Fruit fly (Drosophila melanogaster) whole organism, embryonic: Measurements from ENCODE around the gene Col4a1.
A peak's percentile ranks its signal among the peaks of the same experiment; 100 is the strongest.

Experiments used
- Abd-B ChIP-seq: fragments of 200-800 bp; sonication (Bioruptor generic); optimal IDR thresholded peaks from 2 replicates; lab custom pipeline; 2018; ENCODE audit warnings: missing biosample characterization, mild to moderate bottlenecking, missing genetic modification characterization, moderate library complexity
- Atf3 ChIP-seq: fragments of 200-800 bp; sonication (Bioruptor generic); optimal IDR thresholded peaks from 3 replicates; lab custom pipeline; 2016; ENCODE audit warnings: missing biosample characterization, missing genetic modification characterization
- Bgb ChIP-seq: fragments of 200-800 bp; sonication (Bioruptor generic); IDR thresholded peaks from 2 replicates; pipeline ENCODE4 v1.3.6; 2022; ENCODE audit warnings: missing biosample characterization, missing genetic modification characterization; ENCODE audit not compliant: partially characterized antibody
- CG10209 ChIP-seq: fragments of 200-800 bp; sonication (Bioruptor generic); optimal IDR thresholded peaks from 3 replicates; lab custom pipeline; 2017; ENCODE audit warnings: missing biosample characterization, mild to moderate bottlenecking, missing genetic modification characterization, missing genetic modification reagents
- CG10959 ChIP-seq: fragments of 200-800 bp; sonication (Bioruptor generic); IDR thresholded peaks from 2 replicates; pipeline ENCODE4 v1.3.6; 2022; ENCODE audit warnings: missing biosample characterization, missing genetic modification characterization
- CG11398 ChIP-seq: fragments of 200-800 bp; sonication (Bioruptor generic); optimal IDR thresholded peaks from 2 replicates; lab custom pipeline; 2016; ENCODE audit warnings: missing biosample characterization, missing genetic modification characterization
- CG12155 ChIP-seq: fragments of 200-800 bp; sonication (Bioruptor generic); optimal IDR thresholded peaks from 3 replicates; lab custom pipeline; 2016; ENCODE audit warnings: missing biosample characterization, missing genetic modification characterization
- CG12219 ChIP-seq: fragments of 200-800 bp; sonication (Bioruptor generic); optimal IDR thresholded peaks from 3 replicates; lab custom pipeline; 2018; ENCODE audit warnings: missing biosample characterization, mild to moderate bottlenecking, missing genetic modification characterization
- CG13894 ChIP-seq: fragments of 200-800 bp; sonication (Bioruptor generic); optimal IDR thresholded peaks from 3 replicates; lab custom pipeline; 2018; ENCODE audit warnings: missing biosample characterization, mild to moderate bottlenecking, missing genetic modification characterization, moderate library complexity
- CG16815 ChIP-seq: fragments of 200-800 bp; sonication (Bioruptor generic); optimal IDR thresholded peaks from 3 replicates; lab custom pipeline; 2017; ENCODE audit warnings: missing biosample characterization, mild to moderate bottlenecking, missing genetic modification characterization
- CG17802 ChIP-seq: fragments of 200-800 bp; sonication (Bioruptor generic); optimal IDR thresholded peaks from 2 replicates; lab custom pipeline; 2018; ENCODE audit warnings: missing biosample characterization, mild to moderate bottlenecking, missing genetic modification characterization, moderate library complexity
- CG2116 ChIP-seq: fragments of 200-800 bp; sonication (Bioruptor generic); optimal IDR thresholded peaks from 3 replicates; lab custom pipeline; 2018; ENCODE audit warnings: missing biosample characterization, mild to moderate bottlenecking, missing genetic modification characterization
- CG30431 ChIP-seq: fragments of 200-800 bp; sonication (Bioruptor generic); optimal IDR thresholded peaks from 2 replicates; lab custom pipeline; 2017; ENCODE audit warnings: missing biosample characterization, missing genetic modification characterization
- CG3065 ChIP-seq: fragments of 200-800 bp; sonication (Bioruptor generic); optimal IDR thresholded peaks from 2 replicates; lab custom pipeline; 2016; ENCODE audit warnings: missing biosample characterization, missing genetic modification characterization
- CG32767 ChIP-seq: fragments of 200-800 bp; sonication (Bioruptor generic); IDR thresholded peaks from 2 replicates; pipeline ENCODE4 v1.3.6; 2022; ENCODE audit warnings: missing biosample characterization, missing genetic modification characterization
- CG3726 ChIP-seq: fragments of 200-800 bp; sonication (Bioruptor generic); IDR thresholded peaks from 3 replicates; pipeline ENCODE4, ENCODE4 v1.3.6; 2022; ENCODE audit warnings: missing biosample characterization, missing genetic modification characterization
- CG4424 ChIP-seq: fragments of 200-800 bp; sonication (Bioruptor generic); optimal IDR thresholded peaks from 3 replicates; lab custom pipeline; 2016; ENCODE audit warnings: missing biosample characterization, missing genetic modification characterization
- CG4854 ChIP-seq: fragments of 200-800 bp; sonication (Bioruptor generic); optimal IDR thresholded peaks from 2 replicates; lab custom pipeline; 2016; ENCODE audit warnings: missing biosample characterization, missing genetic modification characterization, inconsistent platforms
- CG8281 ChIP-seq: fragments of 200-800 bp; sonication (Bioruptor generic); optimal IDR thresholded peaks from 2 replicates; lab custom pipeline; 2018; ENCODE audit warnings: missing biosample characterization, mild to moderate bottlenecking, missing genetic modification characterization, moderate library complexity
- CG8924 ChIP-seq: fragments of 200-800 bp; optimal IDR thresholded peaks from 3 replicates; lab custom pipeline; 2019; ENCODE audit warnings: missing biosample characterization, mild to moderate bottlenecking, missing genetic modification characterization, moderate library complexity
- CTCF ChIP-seq: fragments of 200-800 bp; sonication (Bioruptor generic); optimal IDR thresholded peaks from 2 replicates; lab custom pipeline; 2017; ENCODE audit warnings: missing biosample characterization, mild to moderate bottlenecking, missing genetic modification characterization, moderate library complexity
- Chrac-16 ChIP-seq: fragments of 200-800 bp; sonication (Bioruptor generic); optimal IDR thresholded peaks from 3 replicates; lab custom pipeline; 2016; ENCODE audit warnings: missing biosample characterization, missing genetic modification characterization
- D ChIP-seq, 2 experiments: fragments of 200-800 bp in 1 of 2; fragments of >200 bp in 1 of 2; sonication (Bioruptor generic) in 1 of 2; optimal IDR thresholded peaks; 2 replicates in 1 of 2; 3 replicates in 1 of 2; lab custom pipeline; 2017; ENCODE audit warnings: mild to moderate bottlenecking in 1 of 2, missing biosample characterization in 1 of 2, missing genetic modification characterization in 1 of 2, missing genetic modification reagents in 1 of 2
- Drgx ChIP-seq: fragments of 200-800 bp; sonication (Bioruptor generic); IDR thresholded peaks from 2 replicates; pipeline ENCODE4 v1.3.6; 2022; ENCODE audit warnings: missing biosample characterization, missing genetic modification characterization
- E2f1 ChIP-seq: fragments of 200-800 bp; sonication (Bioruptor generic); IDR thresholded peaks from 2 replicates; pipeline ENCODE4 v1.3.6; 2022; ENCODE audit warnings: missing biosample characterization, missing genetic modification characterization
- Hey ChIP-seq: fragments of 200-800 bp; sonication (Bioruptor generic); optimal IDR thresholded peaks from 3 replicates; lab custom pipeline; 2018; ENCODE audit warnings: missing biosample characterization, mild to moderate bottlenecking, missing genetic modification characterization
- Hr78 ChIP-seq, 2 experiments: fragments of 200-800 bp in 1 of 2; fragments of >200 bp in 1 of 2; sonication (Bioruptor generic) in 1 of 2; optimal IDR thresholded peaks; 2 replicates each; lab custom pipeline; 2017 to 2019; ENCODE audit warnings: missing biosample characterization in 2 of 2, missing genetic modification characterization in 2 of 2, mild to moderate bottlenecking in 1 of 2, moderate library complexity in 1 of 2
- Lpt ChIP-seq: fragments of >200 bp; optimal IDR thresholded peaks from 2 replicates; lab custom pipeline; 2018; ENCODE audit warnings: missing biosample characterization, missing genetic modification characterization
- Oaz ChIP-seq: fragments of 200-800 bp; sonication (Bioruptor generic); IDR thresholded peaks from 2 replicates; pipeline ENCODE4 v1.3.6; 2022; ENCODE audit warnings: missing biosample characterization, missing genetic modification characterization
- Pdp1 ChIP-seq, 2 experiments: fragments of 200-800 bp; sonication (Bioruptor generic); optimal IDR thresholded peaks; 3 replicates each; lab custom pipeline; 2016; ENCODE audit warnings: missing biosample characterization in 2 of 2, missing genetic modification characterization in 2 of 2, mild to moderate bottlenecking in 1 of 2, moderate library complexity in 1 of 2
- Ssrp ChIP-seq: fragments of 200-800 bp; sonication (Bioruptor generic); optimal IDR thresholded peaks from 2 replicates; lab custom pipeline; 2018; ENCODE audit warnings: missing biosample characterization, mild to moderate bottlenecking, missing genetic modification characterization, moderate library complexity
- Tbp ChIP-seq: fragments of >200 bp; optimal IDR thresholded peaks from 2 replicates; lab custom pipeline; 2018; ENCODE audit warnings: missing biosample characterization, missing genetic modification characterization
- amos ChIP-seq: fragments of 200-800 bp; sonication (Bioruptor generic); IDR thresholded peaks from 2 replicates; pipeline ENCODE4 v1.3.6; 2022; ENCODE audit warnings: missing biosample characterization, missing genetic modification characterization; ENCODE audit not compliant: partially characterized antibody
- dimm ChIP-seq: fragments of 200-800 bp; sonication (Bioruptor generic); IDR thresholded peaks from 2 replicates; pipeline ENCODE4 v1.3.6; 2022; ENCODE audit warnings: missing biosample characterization, missing genetic modification characterization
- fd102C ChIP-seq: fragments of 200-800 bp; sonication (Bioruptor generic); optimal IDR thresholded peaks from 2 replicates; lab custom pipeline; 2018; ENCODE audit warnings: missing biosample characterization, mild to moderate bottlenecking, missing genetic modification characterization, moderate library complexity
- fd3F ChIP-seq: fragments of 200-800 bp; sonication (Bioruptor generic); optimal IDR thresholded peaks from 2 replicates; lab custom pipeline; 2018; ENCODE audit warnings: missing biosample characterization, mild to moderate bottlenecking, missing genetic modification characterization, moderate library complexity
- grn ChIP-seq: fragments of 200-800 bp; sonication (Bioruptor generic); optimal IDR thresholded peaks from 3 replicates; lab custom pipeline; 2017; ENCODE audit warnings: missing biosample characterization, missing genetic modification characterization
- hth ChIP-seq: fragments of >200 bp; optimal IDR thresholded peaks from 2 replicates; lab custom pipeline; 2017; ENCODE audit warnings: inconsistent platforms
- insv ChIP-seq, 2 experiments: fragments of 200-800 bp; sonication (Bioruptor generic); optimal IDR thresholded peaks; 3 replicates each; lab custom pipeline; 2016 to 2018; ENCODE audit warnings: missing biosample characterization in 2 of 2, missing genetic modification characterization in 2 of 2
- mld ChIP-seq: fragments of 200-800 bp; sonication (Bioruptor generic); IDR thresholded peaks from 3 replicates; pipeline ENCODE4 v1.3.6; 2022; ENCODE audit warnings: missing biosample characterization, missing genetic modification characterization; ENCODE audit not compliant: partially characterized antibody
- nmo ChIP-seq: fragments of 200-800 bp; sonication (Bioruptor generic); optimal IDR thresholded peaks from 2 replicates; lab custom pipeline; 2018; ENCODE audit warnings: missing biosample characterization, mild to moderate bottlenecking, missing genetic modification characterization, moderate library complexity
- oc ChIP-seq: fragments of 200-800 bp; sonication (Bioruptor generic); optimal IDR thresholded peaks from 2 replicates; lab custom pipeline; 2018; ENCODE audit warnings: missing biosample characterization, mild to moderate bottlenecking, missing genetic modification characterization, moderate library complexity
- rib ChIP-seq: fragments of 200-800 bp; sonication (Bioruptor generic); IDR thresholded peaks from 2 replicates; pipeline ENCODE4 v1.3.6; 2022; ENCODE audit warnings: missing biosample characterization, missing genetic modification characterization
- schlank ChIP-seq: fragments of 200-800 bp; sonication (Bioruptor generic); optimal IDR thresholded peaks from 2 replicates; lab custom pipeline; 2018; ENCODE audit warnings: missing biosample characterization, mild to moderate bottlenecking, missing genetic modification characterization
- sens ChIP-seq: fragments of 200-800 bp; sonication (Bioruptor generic); peaks from one replicate; lab custom pipeline; 2016; ENCODE audit warnings: missing biosample characterization, missing genetic modification characterization
- slou ChIP-seq: fragments of 200-800 bp; sonication (Bioruptor generic); optimal IDR thresholded peaks from 3 replicates; lab custom pipeline; 2016; ENCODE audit warnings: missing biosample characterization, missing genetic modification characterization
- sna ChIP-seq: fragments of 200-800 bp; sonication (Bioruptor generic); IDR thresholded peaks from 2 replicates; pipeline ENCODE4 v1.3.6; 2022; ENCODE audit warnings: missing biosample characterization, missing genetic modification characterization; ENCODE audit not compliant: partially characterized antibody
- sob ChIP-seq: fragments of 200-800 bp; sonication (Bioruptor generic); IDR thresholded peaks from 2 replicates; pipeline ENCODE4 v1.3.6; 2022; ENCODE audit warnings: missing biosample characterization, missing genetic modification characterization
- ssp ChIP-seq: fragments of 200-800 bp; sonication (Bioruptor generic); IDR thresholded peaks from 2 replicates; pipeline ENCODE4 v1.3.6; 2022; ENCODE audit warnings: missing biosample characterization, missing genetic modification characterization
- vnd ChIP-seq: fragments of 200-800 bp; sonication (Bioruptor generic); IDR thresholded peaks from 3 replicates; pipeline ENCODE4 v1.3.6; 2022; ENCODE audit warnings: missing biosample characterization, missing genetic modification characterization; ENCODE audit not compliant: partially characterized antibody
- wdn ChIP-seq: fragments of 200-800 bp; sonication (Bioruptor generic); IDR thresholded peaks from 2 replicates; pipeline ENCODE4 v1.3.6; 2022; ENCODE audit warnings: missing biosample characterization, missing genetic modification characterization

The Col4a1 gene

DNA sequence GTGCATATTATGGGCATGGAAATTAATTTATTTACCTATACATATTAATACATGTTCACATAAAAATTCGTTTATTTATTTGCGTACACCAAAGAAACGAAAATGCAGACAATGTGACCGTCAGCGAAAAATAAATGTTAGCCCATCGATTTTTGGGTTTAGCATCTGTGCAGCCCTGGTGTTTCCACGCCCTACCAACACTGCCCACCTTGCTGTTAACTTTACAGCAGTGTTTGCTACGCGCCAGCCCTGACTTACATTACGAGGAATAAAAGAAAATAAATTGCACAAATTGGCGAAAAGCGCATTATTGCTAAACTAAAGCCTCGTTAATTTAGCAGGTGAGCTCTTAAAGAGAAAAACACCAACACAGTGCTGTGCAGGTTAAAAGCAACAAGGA, 13.6 kb downstream of the Col4a1 start, which contains the start of the genes CG33995, CG44000 and CG44001 (continued):
- peak; percentile 49 for TF ChIP-seq CG3065
- peak in 1 of 2 experiments; percentile 8 for TF ChIP-seq insv (GFP tag; optimal IDR thresholded peaks at IDR 0.05; lab: Kevin White, UChicago)
- peak; percentile 46 for TF ChIP-seq Bgb (GFP tag; lab: Robert Waterston, UW)
- TF ChIP-seq CG4854 (GFP tag; lab: Kevin White, UChicago), result peak; percentile 55
- TF ChIP-seq sna, result 0 out of 2 replicates have a peak, but pooled peaks have one; percentile 4
- TF ChIP-seq CG30431 (GFP tag; lab: Kevin White, UChicago), result no peak
- no peak for TF ChIP-seq slou (GFP tag; lab: Kevin White, UChicago)
- no peak for TF ChIP-seq E2f1 (GFP tag; lab: Robert Waterston, UW)
- peak; percentile 17 for TF ChIP-seq CG10209 (GFP tag; lab: Kevin White, UChicago)
- TF ChIP-seq CG17802, result no peak
- no peak for TF ChIP-seq Hr78 (GFP tag; optimal IDR thresholded peaks at IDR 0.05; lab: Kevin White, UChicago)
- TF ChIP-seq D (optimal IDR thresholded peaks at IDR 0.05; lab: Kevin White, UChicago), result no peak
- TF ChIP-seq D (GFP tag; optimal IDR thresholded peaks at IDR 0.05; lab: Kevin White, UChicago), result no peak
- no peak for TF ChIP-seq wdn (GFP tag; lab: Robert Waterston, UW)
- no peak for TF ChIP-seq CG10959 (GFP tag; lab: Robert Waterston, UW)
- no peak for TF ChIP-seq grn (GFP tag; lab: Kevin White, UChicago)
- TF ChIP-seq Atf3 (GFP tag; lab: Kevin White, UChicago), result peak; percentile 65
- peak; percentile 5 for TF ChIP-seq CG4424 (GFP tag; lab: Kevin White, UChicago)
- TF ChIP-seq Chrac-16 (GFP tag; lab: Kevin White, UChicago), result peak; percentile 34
- peak; percentile 43; the same call in 1 of the 2 replicates for TF ChIP-seq amos
- TF ChIP-seq CG12219 (GFP tag; lab: Kevin White, UChicago), result no peak
- no peak for TF ChIP-seq dimm (GFP tag; lab: Robert Waterston, UW)
- TF ChIP-seq schlank (tag; lab: Kevin White, UChicago), result peak; percentile 14
- no peak for TF ChIP-seq Oaz (GFP tag; lab: Robert Waterston, UW)
- 0 out of 2 replicates have a peak, but pooled peaks have one; percentile 6 for TF ChIP-seq Drgx (GFP tag; lab: Robert Waterston, UW)
- no peak for TF ChIP-seq Ssrp (tag; lab: Kevin White, UChicago)
- no peak for TF ChIP-seq vnd (GFP tag; lab: Robert Waterston, UW)
- TF ChIP-seq CG16815 (GFP tag; lab: Kevin White, UChicago), result no peak
- peak; percentile 23 to 76 for TF ChIP-seq Pdp1 (GFP tag; optimal IDR thresholded peaks at IDR 0.05; lab: Kevin White, UChicago)
- peak; percentile 77 for TF ChIP-seq rib (GFP tag; lab: Robert Waterston, UW)
- peak; percentile 93 for TF ChIP-seq sens (GFP tag; lab: Kevin White, UChicago)
- peak; percentile 17; the same call in 1 of the 2 replicates for TF ChIP-seq ssp (GFP tag; lab: Robert Waterston, UW)
- peak; percentile 55 for TF ChIP-seq sob (GFP tag; lab: Robert Waterston, UW)
- no peak for TF ChIP-seq CTCF (GFP tag; lab: Kevin White, UChicago)
- no peak for TF ChIP-seq Lpt (GFP tag; lab: Kevin White, UChicago)
- TF ChIP-seq CG3726 (GFP tag; lab: Robert Waterston, UW), result no peak
- no peak for TF ChIP-seq CG8281 (tag; lab: Kevin White, UChicago)
- no peak for TF ChIP-seq CG11398 (GFP tag; lab: Kevin White, UChicago)
- peak; percentile 59 for TF ChIP-seq nmo
- peak; percentile 16 for TF ChIP-seq Abd-B (GFP tag; lab: Kevin White, UChicago)
- TF ChIP-seq fd102C (GFP tag; lab: Kevin White, UChicago), result no peak
- no peak for TF ChIP-seq Tbp (GFP tag; lab: Kevin White, UChicago)
- TF ChIP-seq mld (GFP tag; lab: Robert Waterston, UW), result no peak
- TF ChIP-seq CG8924 (tag; lab: Kevin White, UChicago), result peak; percentile 65
- TF ChIP-seq CG12155, result peak; percentile 54
- TF ChIP-seq CG32767 (GFP tag; lab: Robert Waterston, UW), result no peak
- TF ChIP-seq CG2116 (GFP tag; lab: Kevin White, UChicago), result peak; percentile 91
- TF ChIP-seq fd3F (GFP tag; lab: Kevin White, UChicago), result no peak
- TF ChIP-seq hth (lab: Kevin White, UChicago), result no peak
- peak; percentile 34 for TF ChIP-seq CG13894 (tag; lab: Kevin White, UChicago)
- no peak for TF ChIP-seq Hey (tag; lab: Kevin White, UChicago)
- peak; percentile 28 for TF ChIP-seq oc (tag; lab: Kevin White, UChicago)
